Fruit fly (Drosophila melanogaster): ENCODE results near the gene btn.

The btn gene

DNA sequence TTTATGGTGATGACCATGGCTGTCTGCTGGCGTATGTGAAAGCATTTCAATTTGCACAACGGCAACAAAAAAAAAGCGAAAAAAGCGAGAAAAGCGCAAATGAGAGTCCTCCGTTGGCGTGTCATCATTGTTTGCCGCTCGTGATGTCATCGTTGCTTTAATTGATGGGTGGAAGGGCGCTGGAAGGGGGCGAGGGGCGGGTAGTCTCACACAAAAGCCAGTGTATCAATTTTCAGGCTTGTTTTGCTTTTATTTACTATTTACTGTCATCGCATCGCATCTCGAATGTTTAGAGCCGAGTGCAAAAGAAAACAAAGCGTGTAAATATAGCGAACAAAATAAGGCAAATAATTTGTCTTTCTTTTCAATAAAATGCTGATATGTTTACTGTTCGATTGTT lies 2.9 kb upstream of the btn start:
- TF ChIP-seq h (GFP tag; optimal IDR thresholded peaks at IDR 0.05) (no peak), pan (optimal IDR thresholded peaks at IDR 0.05) (no peak), rgr (GFP tag; optimal IDR thresholded peaks at IDR 0.05) (peak; percentile 29), N (GFP tag; optimal IDR thresholded peaks at IDR 0.05) (no peak), dmrt93B (GFP tag; optimal IDR thresholded peaks at IDR 0.05) (peak; percentile 13)

DNA sequence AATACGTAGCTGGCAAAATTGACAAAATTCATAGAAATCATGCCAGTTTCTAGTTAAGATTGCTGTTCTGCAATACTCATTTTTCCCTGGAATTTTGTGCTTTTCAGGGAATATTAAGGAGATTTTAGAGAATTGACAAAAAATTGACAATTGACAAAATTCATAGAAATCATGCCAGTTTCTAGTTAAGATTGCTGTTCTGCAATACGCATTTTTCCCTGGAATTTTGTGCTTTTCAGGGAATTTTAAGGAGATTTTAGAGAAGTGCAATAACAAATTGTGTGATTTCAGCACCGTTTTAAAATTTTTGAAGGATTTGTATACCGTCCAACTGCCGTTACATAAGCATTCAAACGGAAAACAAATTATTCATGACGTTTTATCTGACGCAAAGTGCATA lies 2.3 kb upstream of the btn start:
- TF ChIP-seq ey (GFP tag; optimal IDR thresholded peaks at IDR 0.05) (no peak), Hnf4 (GFP tag; optimal IDR thresholded peaks at IDR 0.05) (no peak)

DNA sequence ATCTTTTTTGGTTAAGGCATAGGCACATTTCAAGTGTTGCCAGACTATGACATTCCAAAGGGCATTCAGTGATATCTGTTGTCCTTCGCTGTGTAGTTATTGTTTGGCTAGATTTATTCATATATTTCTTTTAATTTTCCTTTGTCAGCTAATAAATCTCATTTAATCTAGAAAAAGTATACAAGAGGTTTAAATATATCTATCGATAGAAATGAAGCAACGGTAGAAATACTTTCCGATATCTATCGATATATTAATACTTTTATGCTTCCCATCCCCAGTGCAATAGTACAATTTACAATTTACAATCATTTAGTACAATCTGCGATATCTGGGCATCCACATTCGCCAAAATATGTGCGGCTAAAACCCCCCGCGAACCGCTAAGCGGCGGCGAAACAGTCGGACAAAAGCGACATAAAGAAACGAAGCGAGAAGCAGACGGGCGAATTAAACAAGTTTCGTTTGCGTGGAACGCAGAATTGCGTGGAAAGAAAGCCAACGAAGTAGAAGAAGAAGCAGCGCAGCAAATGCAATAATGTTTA lies 1.1 kb upstream of the btn start, which contains the start of gene Efa6:
TSS of gene Efa6 (plus strand) at position 337 of the 545 bp plus-strand sequence.
- TF ChIP-seq HLH106 (tag; optimal IDR thresholded peaks at IDR 0.05) (peak; percentile 31), dmrt93B (GFP tag; optimal IDR thresholded peaks at IDR 0.05) (no peak), Rel (GFP tag; optimal IDR thresholded peaks at IDR 0.05) (no peak), Rel (tag; optimal IDR thresholded peaks at IDR 0.05) (peak; percentile 88), lola (GFP tag; optimal IDR thresholded peaks at IDR 0.05) (no peak), Dif (GFP tag; optimal IDR thresholded peaks at IDR 0.05; ENCODE audit: partially characterized antibody) (no peak), Vsx2 (GFP tag; optimal IDR thresholded peaks at IDR 0.05; ENCODE audit: partially characterized antibody) (no peak), foxo (GFP tag; optimal IDR thresholded peaks at IDR 0.05) (peak in 1 of 2 experiments; percentile 32), h (GFP tag; optimal IDR thresholded peaks at IDR 0.05) (peak; percentile 74), tai (GFP tag; optimal IDR thresholded peaks at IDR 0.05) (no peak), Abd-B (GFP tag; optimal IDR thresholded peaks at IDR 0.05) (no peak), Sp1 (GFP tag; optimal IDR thresholded peaks at IDR 0.05) (peak; percentile 36), sage (GFP tag; optimal IDR thresholded peaks at IDR 0.05) (no peak), OdsH (GFP tag; optimal IDR thresholded peaks at IDR 0.05) (peak; percentile 57), Hnf4 (GFP tag; optimal IDR thresholded peaks at IDR 0.05) (peak; percentile 43), rgr (GFP tag; optimal IDR thresholded peaks at IDR 0.05) (peak; percentile 52), Jra (GFP tag; optimal IDR thresholded peaks at IDR 0.05) (peak; percentile 63), Myc (optimal IDR thresholded peaks at IDR 0.05) (peak; percentile 31), br (GFP tag; optimal IDR thresholded peaks at IDR 0.05) (no peak), brk (GFP tag; optimal IDR thresholded peaks at IDR 0.05) (no peak), dl (GFP tag; optimal IDR thresholded peaks at IDR 0.05; ENCODE audit: insufficient read depth in 1 of 2, partially characterized antibody in 2 of 2) (no peak), ey (GFP tag; optimal IDR thresholded peaks at IDR 0.05) (peak; percentile 3), Mio (GFP tag; optimal IDR thresholded peaks at IDR 0.05) (no peak), N (GFP tag; optimal IDR thresholded peaks at IDR 0.05) (no peak), CG32264 (GFP tag; optimal IDR thresholded peaks at IDR 0.05) (no peak), CrebA (GFP tag; optimal IDR thresholded peaks at IDR 0.05; ENCODE audit: borderline replicate concordance) (no peak), GATAd (GFP tag; optimal IDR thresholded peaks at IDR 0.05) (peak; percentile 29), Dfd (GFP tag; optimal IDR thresholded peaks at IDR 0.05) (no peak), usp (GFP tag; optimal IDR thresholded peaks at IDR 0.05) (no peak), dsf (GFP tag; optimal IDR thresholded peaks at IDR 0.05; ENCODE audit: borderline replicate concordance) (peak; percentile 27), woc (GFP tag; optimal IDR thresholded peaks at IDR 0.05) (no peak), sv (GFP tag; optimal IDR thresholded peaks at IDR 0.05) (peak; percentile 30), Hr83 (GFP tag; optimal IDR thresholded peaks at IDR 0.05; ENCODE audit: poor library complexity, severe bottlenecking) (no peak), psq (GFP tag; optimal IDR thresholded peaks at IDR 0.05) (peak; percentile 89), CG9705 (GFP tag; optimal IDR thresholded peaks at IDR 0.05) (peak; percentile 12), pan (optimal IDR thresholded peaks at IDR 0.05) (no peak)

DNA sequence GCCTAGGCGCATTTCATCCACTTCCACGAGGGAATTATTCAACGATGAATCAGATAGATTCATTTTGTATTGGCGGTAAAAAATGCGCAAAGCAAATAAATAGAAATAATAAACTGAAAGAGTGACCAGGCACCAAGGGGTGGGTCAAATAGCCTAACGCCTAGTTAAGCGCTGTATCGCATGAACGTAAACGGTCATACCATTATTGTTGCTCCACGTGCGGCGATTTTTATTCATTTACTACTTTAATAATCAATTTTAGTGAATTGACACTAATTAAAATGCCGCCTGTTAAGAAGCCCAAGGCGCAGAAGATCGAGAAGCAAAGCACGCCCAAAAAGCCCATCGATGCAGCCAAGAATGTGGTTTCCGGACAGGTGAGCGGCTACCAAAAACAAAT lies 1.8 kb downstream of the btn start, which contains the start of the genes CG33107 and CG6937:
TSS of gene CG33107 (minus strand) at position 137 of the 400 bp plus-strand sequence.
TSS of gene CG6937 (plus strand) at position 192 of the 400 bp plus-strand sequence.
- TF ChIP-seq Hr83 (GFP tag; optimal IDR thresholded peaks at IDR 0.05; ENCODE audit: poor library complexity, severe bottlenecking), result no peak

Data from whole organism, wandering third instar larva.